Worm (Caenorhabditis elegans): Measurements from ENCODE around the gene C06G3.8.

C06G3.8 gene

ce11 chrIV:7012731-7013445 is 19.5 kb downstream of the C06G3.8 start:
- TF ChIP-seq T26A8.4 (GFP tag; IDR thresholded peaks at IDR 0.05) (no peak), nhr-28 (tag; optimal IDR thresholded peaks at IDR 0.05) (peak; percentile 12), zfp-3 (GFP tag; conservative IDR thresholded peaks at IDR 0.05) (no peak), nhr-77 (tag; optimal IDR thresholded peaks at IDR 0.05) (peak; percentile 34), dpl-1 (GFP tag; optimal IDR thresholded peaks at IDR 0.05) (peak; percentile 6), lin-38 (GFP tag; IDR thresholded peaks at IDR 0.05) (peak; percentile 51), set-16 (GFP tag; IDR thresholded peaks at IDR 0.05) (peak; percentile 77), dmd-9 (GFP tag; IDR thresholded peaks at IDR 0.05) (no peak)

ce11 chrIV:7012214-7012613 is 20.1 kb downstream of the C06G3.8 start:
- no peak for TF ChIP-seq lin-39 (tag; optimal IDR thresholded peaks at IDR 0.05)
- TF ChIP-seq fos-1 (tag; optimal IDR thresholded peaks at IDR 0.05) = no peak

- no peak for TF ChIP-seq ZK546.5 (tag; optimal IDR thresholded peaks at IDR 0.05)
- peak; percentile 69 for TF ChIP-seq hlh-30 (tag; optimal IDR thresholded peaks at IDR 0.05; ENCODE audit: insufficient read depth)
- TF ChIP-seq sdz-12 (GFP tag; optimal IDR thresholded peaks at IDR 0.05) = no peak
- TF ChIP-seq mxl-3 (GFP tag; optimal IDR thresholded peaks at IDR 0.05) = peak; percentile 66
Observed at ce11 chrIV:7011728-7012127, 20.6 kb downstream of the C06G3.8 start, which contains the start of gene trxr-1. TSS of gene trxr-1 (plus strand) at chrIV:7011954.

ce11 chrIV:7010835-7011234 is 21.5 kb downstream of the C06G3.8 start, which contains the start of gene C25A8.1:
TSS of gene C25A8.1 (plus strand) at chrIV:7011135.
- no peak for TF ChIP-seq snpc-1.2 (GFP tag; IDR thresholded peaks at IDR 0.05)
- no peak for TF ChIP-seq jun-1 (tag; optimal IDR thresholded peaks at IDR 0.05)
- no peak for TF ChIP-seq Y75B8A.6 (GFP tag; IDR thresholded peaks at IDR 0.05)
- TF ChIP-seq mdl-1 (tag; optimal IDR thresholded peaks at IDR 0.05) = no peak
- no peak for TF ChIP-seq tra-1 (GFP tag; IDR thresholded peaks at IDR 0.05)
- TF ChIP-seq cey-2 (tag; optimal IDR thresholded peaks at IDR 0.05; ENCODE audit: borderline replicate concordance, insufficient read depth) = no peak
- no peak for TF ChIP-seq unc-39 (tag; optimal IDR thresholded peaks at IDR 0.05)
- TF ChIP-seq ceh-20 (GFP tag; IDR thresholded peaks at IDR 0.05) = no peak
- TF ChIP-seq R02D3.7 (tag; optimal IDR thresholded peaks at IDR 0.05) = no peak
- TF ChIP-seq dmd-9 (GFP tag; IDR thresholded peaks at IDR 0.05) = no peak
- TF ChIP-seq nhr-48 (tag; optimal IDR thresholded peaks at IDR 0.05) = no peak
- TF ChIP-seq skn-1 (tag; optimal IDR thresholded peaks at IDR 0.05) = no peak
- TF ChIP-seq nhr-6 (tag; optimal IDR thresholded peaks at IDR 0.05) = no peak
- no peak for TF ChIP-seq ztf-11 (tag; optimal IDR thresholded peaks at IDR 0.05)
- TF ChIP-seq nhr-28 (tag; optimal IDR thresholded peaks at IDR 0.05) = no peak
- TF ChIP-seq lsy-2 (tag; optimal IDR thresholded peaks at IDR 0.05) = no peak
- no peak for TF ChIP-seq ceh-44 (GFP tag; IDR thresholded peaks at IDR 0.05)

ce11 chrIV:7010195-7010594 is 22.2 kb downstream of the C06G3.8 start:
- peak; percentile 68 for TF ChIP-seq set-16 (GFP tag; IDR thresholded peaks at IDR 0.05)
- TF ChIP-seq sdz-12 (GFP tag; optimal IDR thresholded peaks at IDR 0.05) = no peak

ce11 chrIV:7009531-7009930 is 22.8 kb downstream of the C06G3.8 start, which contains the start of gene C25A8.2:
TSS of gene C25A8.2 (plus strand) at chrIV:7009831.
- TF ChIP-seq skn-1 (tag; optimal IDR thresholded peaks at IDR 0.05) (no peak), Y105C5A.15 (GFP tag; IDR thresholded peaks at IDR 0.05) (no peak), saeg-2 (GFP tag; IDR thresholded peaks at IDR 0.05) (no peak), ctbp-1 (GFP tag; IDR thresholded peaks at IDR 0.05) (no peak), egl-43 (GFP tag; IDR thresholded peaks at IDR 0.05) (no peak), zfp-2 (tag; optimal IDR thresholded peaks at IDR 0.05) (no peak), pqm-1 (tag; optimal IDR thresholded peaks at IDR 0.05) (no peak), jun-1 (tag; optimal IDR thresholded peaks at IDR 0.05) (no peak), daf-12 (tag; optimal IDR thresholded peaks at IDR 0.05) (no peak), ztf-7 (tag; optimal IDR thresholded peaks at IDR 0.05) (no peak), spr-1 (tag; optimal IDR thresholded peaks at IDR 0.05) (no peak), rbr-2 (tag; optimal IDR thresholded peaks at IDR 0.05) (no peak), aly-2 (tag; optimal IDR thresholded peaks at IDR 0.05) (no peak), mep-1 (tag; optimal IDR thresholded peaks at IDR 0.05) (no peak), madf-9 (GFP tag; conservative IDR thresholded peaks at IDR 0.05) (no peak), nhr-237 (tag; optimal IDR thresholded peaks at IDR 0.05) (no peak), ceh-20 (GFP tag; IDR thresholded peaks at IDR 0.05) (no peak), unc-39 (tag; optimal IDR thresholded peaks at IDR 0.05) (no peak)
